Fruit fly (Drosophila melanogaster): ENCODE data around the gene CG32855.

DNA sequence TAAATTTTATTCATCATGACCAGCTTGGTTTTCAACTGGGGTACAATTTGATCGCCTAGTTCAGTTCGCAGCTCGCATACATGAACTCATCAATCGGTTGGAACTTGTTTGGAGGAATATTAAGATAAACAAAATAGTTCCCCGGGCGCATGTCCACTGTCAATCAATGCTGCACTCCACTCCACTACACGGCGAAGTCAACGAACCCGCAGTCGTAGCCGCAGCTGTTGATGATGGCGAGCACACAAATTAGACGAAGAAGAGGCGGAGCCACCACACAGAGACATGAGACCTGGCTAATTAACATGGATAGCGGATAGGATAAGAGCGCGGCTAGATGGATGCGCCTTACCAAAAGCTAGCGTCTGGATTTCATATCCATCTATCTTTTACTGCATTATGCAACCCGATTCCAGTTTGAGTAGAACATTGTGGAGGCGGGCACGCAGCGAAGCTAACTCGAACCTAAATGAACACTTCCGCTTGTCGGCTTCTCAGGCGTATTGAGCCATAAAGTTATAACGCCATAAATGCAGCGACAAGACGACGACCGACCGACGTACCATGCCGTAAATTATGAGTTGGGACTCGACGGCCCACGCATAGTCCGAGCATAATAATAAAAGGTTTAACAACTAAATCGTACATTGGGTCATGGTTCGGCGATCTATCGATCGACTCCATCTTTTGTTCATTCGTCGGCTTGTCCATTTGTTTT is 11.3 kb upstream of the CG32855 start:
- no peak for TF ChIP-seq Dll (optimal IDR thresholded peaks at IDR 0.05)
- no peak for TF ChIP-seq psq (optimal IDR thresholded peaks at IDR 0.05)
- TF ChIP-seq pan (optimal IDR thresholded peaks at IDR 0.05): no peak

Data from whole organism.